Worm (Caenorhabditis elegans) whole organism, late embryonic: ENCODE measurements around the gene F53F4.4.

ENCODE experiments used
- ama-1 ChIP-seq: fragments of 150-350 bp; optimal IDR thresholded peaks from 2 replicates; lab custom pipeline; 2014
- ceh-14 ChIP-seq: sonication (generic microtip); optimal IDR thresholded peaks from 2 replicates; lab custom pipeline; 2016; ENCODE audit warnings: missing genotype, missing genetic modification characterization, missing compliant biosample characterization
- dve-1 ChIP-seq: sonication (generic microtip); optimal IDR thresholded peaks from 2 replicates; lab custom pipeline; 2017; ENCODE audit warnings: antibody characterized with exemption, mild to moderate bottlenecking, missing genetic modification characterization, missing compliant biosample characterization
- fkh-10 ChIP-seq: fragments of 150-350 bp; optimal IDR thresholded peaks from 2 replicates; lab custom pipeline; 2014; ENCODE audit warnings: missing biosample characterization, missing genetic modification reagents, missing genetic modification characterization
- pag-3 ChIP-seq: sonication (generic microtip); optimal IDR thresholded peaks from 2 replicates; lab custom pipeline; 2016; ENCODE audit warnings: missing compliant biosample characterization, missing genetic modification characterization, borderline replicate concordance
- pha-2 ChIP-seq: sonication (generic microtip); optimal IDR thresholded peaks from 2 replicates; lab custom pipeline; 2017; ENCODE audit warnings: mild to moderate bottlenecking, missing genetic modification characterization, missing compliant biosample characterization
- pha-4 ChIP-seq: fragments of 150-350 bp; optimal IDR thresholded peaks from 2 replicates; lab custom pipeline; 2018; ENCODE audit warnings: missing biosample characterization, missing genetic modification reagents, missing genetic modification characterization
- ref-2 ChIP-seq: sonication (generic microtip); optimal IDR thresholded peaks from 2 replicates; lab custom pipeline; 2016; ENCODE audit warnings: missing genetic modification characterization, missing compliant biosample characterization
- rnt-1 ChIP-seq: sonication (generic microtip); optimal IDR thresholded peaks from 2 replicates; lab custom pipeline; 2016; ENCODE audit warnings: missing genetic modification characterization, missing compliant biosample characterization
- zip-5 ChIP-seq: sonication (generic microtip); optimal IDR thresholded peaks from 2 replicates; lab custom pipeline; 2016; ENCODE audit warnings: missing genetic modification characterization, missing compliant biosample characterization

DNA sequence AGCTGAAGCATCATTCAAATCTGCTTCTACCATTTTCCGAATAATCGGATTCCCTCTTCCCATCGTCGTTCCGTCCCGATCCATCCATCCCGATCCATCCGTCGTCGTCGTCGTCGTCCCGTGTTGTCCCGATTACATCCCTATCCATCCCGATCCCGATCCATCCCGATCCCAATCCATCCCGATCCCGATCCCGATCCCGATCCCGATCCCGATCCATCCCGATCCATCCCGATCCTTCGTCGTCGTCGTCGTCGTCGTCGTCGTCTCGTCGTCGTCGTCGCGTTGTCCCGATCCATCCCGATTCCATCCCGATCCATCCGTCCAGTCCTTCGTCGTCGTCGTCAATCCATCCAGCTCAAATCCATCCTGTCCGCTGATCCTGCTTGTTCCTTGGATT is 54.0 kb downstream of the F53F4.4 start:
- no peak for TF ChIP-seq pha-2 (tag; lab: Kevin White, UChicago)
- no peak for TF ChIP-seq zip-5 (tag; lab: Kevin White, UChicago)
- no peak for TF ChIP-seq ama-1 (lab: Kevin White, UChicago)
- no peak for TF ChIP-seq fkh-10 (GFP tag; lab: Kevin White, UChicago)
- TF ChIP-seq rnt-1 (tag; lab: Kevin White, UChicago): no peak
- TF ChIP-seq pha-4: no peak
- no peak for TF ChIP-seq ceh-14 (tag; lab: Kevin White, UChicago)
- TF ChIP-seq ref-2 (tag; lab: Kevin White, UChicago): no peak
- TF ChIP-seq dve-1 (tag; lab: Kevin White, UChicago): no peak
- TF ChIP-seq pag-3 (tag; lab: Kevin White, UChicago): no peak
